Worm (Caenorhabditis elegans) whole organism, L2 larva: Measurements from ENCODE around the gene Y38C1AA.1.

ENCODE experiments used
- C34F6.9 ChIP-seq: fragments of 150-350 bp; optimal IDR thresholded peaks from 2 replicates; lab custom pipeline; 2014; ENCODE audit warnings: missing biosample characterization, missing genetic modification characterization
- ceh-82 ChIP-seq: fragments of 150-350 bp; optimal IDR thresholded peaks from 2 replicates; lab custom pipeline; 2014; ENCODE audit warnings: missing biosample characterization, missing genetic modification characterization
- lsy-2 ChIP-seq, 2 experiments: fragments of 150-350 bp in 1 of 2; sonication (generic microtip) in 1 of 2; optimal IDR thresholded peaks; 2 replicates each; lab custom pipeline; 2014 to 2017; ENCODE audit warnings: missing biosample characterization in 2 of 2, missing genetic modification characterization in 2 of 2
- unc-62 ChIP-seq: fragments of 150-350 bp; optimal IDR thresholded peaks from 2 replicates; lab custom pipeline; 2014; ENCODE audit warnings: missing biosample characterization, missing genetic modification reagents, missing genetic modification characterization
- ztf-4 ChIP-seq: fragments of 150-350 bp; optimal IDR thresholded peaks from 2 replicates; lab custom pipeline; 2014; ENCODE audit warnings: missing biosample characterization, missing genetic modification characterization

DNA sequence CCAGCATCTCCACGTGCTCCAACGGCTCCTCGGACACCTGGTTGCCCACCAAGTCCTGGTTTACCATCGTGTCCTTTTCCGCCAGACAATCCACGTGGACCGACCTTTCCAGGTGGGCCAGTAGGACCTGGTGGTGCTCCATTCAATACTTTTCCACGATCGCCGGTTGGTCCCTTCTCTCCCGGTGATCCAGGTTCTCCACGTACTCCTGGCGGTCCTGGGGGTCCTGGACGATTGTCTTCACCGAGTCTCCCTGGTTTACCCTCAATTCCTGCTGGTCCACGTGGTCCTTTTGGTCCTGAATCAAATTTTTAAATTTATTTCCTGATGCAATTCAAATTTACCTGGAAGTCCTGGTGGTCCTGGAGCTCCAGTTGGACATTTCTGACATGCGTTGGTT lies 50.4 kb downstream of the Y38C1AA.1 start:
- TF ChIP-seq C34F6.9 (no peak), lsy-2 (tag; optimal IDR thresholded peaks at IDR 0.05; lab: Kevin White, UChicago) (no peak), ceh-82 (tag; lab: Kevin White, UChicago) (no peak), ztf-4 (tag; lab: Kevin White, UChicago) (no peak), unc-62 (GFP tag; lab: Kevin White, UChicago) (no peak)
